Fruit fly (Drosophila melanogaster) whole organism, embryonic: ENCODE measurements around the gene Arfip.

Experiments
- CG10654 ChIP-seq: fragments of 200-800 bp; sonication (Bioruptor generic); optimal IDR thresholded peaks from 2 replicates; lab custom pipeline; 2016; ENCODE audit warnings: missing biosample characterization, missing genetic modification characterization
- CG11456 ChIP-seq: fragments of 200-800 bp; sonication (Bioruptor generic); IDR thresholded peaks from 3 replicates; pipeline ENCODE4 v1.3.6; 2022; ENCODE audit warnings: missing biosample characterization, missing genetic modification characterization
- CG13424 ChIP-seq: fragments of 200-800 bp; sonication (Bioruptor generic); optimal IDR thresholded peaks from 2 replicates; lab custom pipeline; 2019; ENCODE audit warnings: missing biosample characterization, mild to moderate bottlenecking, missing genetic modification characterization, moderate library complexity
- CG15514 ChIP-seq: fragments of 200-800 bp; sonication (Bioruptor generic); optimal IDR thresholded peaks from 3 replicates; lab custom pipeline; 2017; ENCODE audit warnings: missing biosample characterization, missing genetic modification characterization, mild to moderate bottlenecking, moderate library complexity, missing genetic modification reagents
- CG2116 ChIP-seq: fragments of 200-800 bp; sonication (Bioruptor generic); optimal IDR thresholded peaks from 3 replicates; lab custom pipeline; 2018; ENCODE audit warnings: missing biosample characterization, mild to moderate bottlenecking, missing genetic modification characterization
- CG33213 ChIP-seq: fragments of 200-800 bp; sonication (Bioruptor generic); optimal IDR thresholded peaks from 3 replicates; lab custom pipeline; 2016; ENCODE audit warnings: missing biosample characterization, missing genetic modification characterization
- CG6175 ChIP-seq: fragments of 200-800 bp; sonication (Bioruptor generic); IDR thresholded peaks from 3 replicates; pipeline ENCODE4 v1.3.6; 2022; ENCODE audit warnings: missing biosample characterization, missing genetic modification characterization
- GATAe ChIP-seq: fragments of 200-800 bp; sonication (Bioruptor generic); conservative IDR thresholded peaks from 2 replicates; pipeline ENCODE4 v1.3.6; 2022; ENCODE audit warnings: missing biosample characterization, missing genetic modification characterization
- Hey ChIP-seq: fragments of 200-800 bp; sonication (Bioruptor generic); optimal IDR thresholded peaks from 3 replicates; lab custom pipeline; 2018; ENCODE audit warnings: missing biosample characterization, mild to moderate bottlenecking, missing genetic modification characterization
- MESR4 ChIP-seq: fragments of 200-800 bp; sonication (Bioruptor generic); optimal IDR thresholded peaks from 2 replicates; lab custom pipeline; 2018; ENCODE audit warnings: missing biosample characterization, mild to moderate bottlenecking, missing genetic modification characterization, moderate library complexity
- Med ChIP-seq: fragments of 200-800 bp; sonication (Bioruptor generic); peaks from one replicate; lab custom pipeline; 2016; ENCODE audit warnings: missing biosample characterization, missing genetic modification characterization, mild to moderate bottlenecking, inconsistent platforms, moderate library complexity
- Meics ChIP-seq: fragments of 200-800 bp; sonication (Bioruptor generic); optimal IDR thresholded peaks from 2 replicates; lab custom pipeline; 2017; ENCODE audit warnings: missing biosample characterization, mild to moderate bottlenecking, missing genetic modification characterization
- Six4 ChIP-seq: fragments of 200-800 bp; sonication (Bioruptor generic); optimal IDR thresholded peaks from 2 replicates; lab custom pipeline; 2016; ENCODE audit warnings: missing biosample characterization, missing genetic modification characterization
- aop ChIP-seq: fragments of 200-800 bp; sonication (Bioruptor generic); IDR thresholded peaks from 2 replicates; pipeline ENCODE4 v1.3.6; 2022; ENCODE audit warnings: missing biosample characterization, missing genetic modification characterization
- gfzf ChIP-seq: fragments of 200-800 bp; sonication (Bioruptor generic); optimal IDR thresholded peaks from 2 replicates; lab custom pipeline; 2016; ENCODE audit warnings: missing biosample characterization, mild to moderate bottlenecking, missing genetic modification characterization, moderate library complexity
- gsb ChIP-seq: fragments of 200-800 bp; sonication (Bioruptor generic); IDR thresholded peaks from 2 replicates; pipeline ENCODE4 v1.3.6; 2022; ENCODE audit warnings: missing biosample characterization, missing genetic modification characterization
- her ChIP-seq: fragments of 200-800 bp; sonication (Bioruptor generic); optimal IDR thresholded peaks from 2 replicates; lab custom pipeline; 2016; ENCODE audit warnings: missing biosample characterization, missing genetic modification characterization
- jigr1 ChIP-seq: fragments of 200-800 bp; sonication (Bioruptor generic); IDR thresholded peaks from 3 replicates; pipeline ENCODE4 v1.3.6; 2022; ENCODE audit warnings: missing biosample characterization, missing genetic modification characterization
- tup ChIP-seq: fragments of 200-800 bp; sonication (Bioruptor generic); optimal IDR thresholded peaks from 2 replicates; lab custom pipeline; 2016; ENCODE audit warnings: missing biosample characterization, mild to moderate bottlenecking, missing genetic modification characterization, moderate library complexity
- yki ChIP-seq: fragments of >200 bp; optimal IDR thresholded peaks from 3 replicates; lab custom pipeline; 2018

Arfip gene

DNA sequence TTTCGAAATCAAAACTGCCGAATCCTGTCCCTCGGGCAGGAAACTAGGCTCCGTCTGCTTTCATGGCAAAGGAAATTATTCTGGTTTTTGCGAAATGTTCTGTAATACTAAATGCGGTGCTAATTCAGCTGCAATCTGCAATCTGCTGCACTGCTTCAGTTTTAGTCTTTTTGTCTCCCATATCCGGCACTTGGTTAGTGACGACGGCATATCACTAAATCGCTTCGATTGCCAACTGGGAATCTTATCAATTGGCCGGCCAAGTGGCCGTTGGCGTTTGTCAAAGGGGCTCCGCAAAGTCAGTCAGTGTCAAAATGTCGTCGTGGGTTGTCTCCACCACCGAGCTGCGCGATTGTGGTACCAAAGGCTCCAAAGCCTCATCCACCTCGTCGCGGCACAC is 39.0 kb downstream of the Arfip start, which contains the start of gene CG18577:
CG18577 (plus strand) TSS at position 301 of the 400 bp plus-strand sequence.
- TF ChIP-seq her (GFP tag; lab: Kevin White, UChicago) (no peak), Six4 (GFP tag; lab: Kevin White, UChicago) (no peak), CG11456 (GFP tag; lab: Robert Waterston, UW) (0 out of 3 replicates have a peak, but pooled peaks have one; percentile 5), GATAe (peak; percentile 18; the same call in 1 of the 2 replicates), gfzf (GFP tag; lab: Kevin White, UChicago) (no peak), gsb (no peak), CG2116 (GFP tag; lab: Kevin White, UChicago) (no peak), aop (GFP tag; lab: Robert Waterston, UW) (no peak), CG10654 (no peak), Med (GFP tag; lab: Kevin White, UChicago) (peak; percentile 87), CG6175 (no peak), yki (lab: Kevin White, UChicago) (no peak), CG15514 (GFP tag; lab: Kevin White, UChicago) (no peak), CG33213 (GFP tag; lab: Kevin White, UChicago) (no peak), jigr1 (GFP tag; lab: Robert Waterston, UW) (no peak), CG13424 (no peak), Hey (peak; percentile 41), tup (GFP tag; lab: Kevin White, UChicago) (no peak), Meics (GFP tag; lab: Kevin White, UChicago) (peak; percentile 55), MESR4 (GFP tag; lab: Kevin White, UChicago) (no peak)
